Fruit fly (Drosophila melanogaster) whole organism, embryonic: ENCODE data around the gene CG31793.
A peak's percentile ranks its signal among the peaks of the same experiment; 100 is the strongest.

Source experiments
- Bdp1 ChIP-seq: fragments of 200-800 bp; sonication (Bioruptor generic); optimal IDR thresholded peaks from 3 replicates; lab custom pipeline; 2016; ENCODE audit warnings: missing biosample characterization, missing genetic modification characterization
- Blimp-1 ChIP-seq: fragments of 200-800 bp; sonication (Bioruptor generic); optimal IDR thresholded peaks from 3 replicates; lab custom pipeline; 2018; ENCODE audit warnings: missing biosample characterization, missing genetic modification characterization, mild to moderate bottlenecking, moderate library complexity, missing genetic modification reagents
- CG10366 ChIP-seq: fragments of 200-800 bp; sonication (Bioruptor generic); IDR thresholded peaks from 2 replicates; pipeline ENCODE4 v1.3.6; 2022; ENCODE audit warnings: missing biosample characterization, missing genetic modification characterization
- CG12104 ChIP-seq: fragments of 200-800 bp; sonication (Bioruptor generic); optimal IDR thresholded peaks from 3 replicates; lab custom pipeline; 2016; ENCODE audit warnings: missing biosample characterization, missing genetic modification characterization
- CG1233 ChIP-seq: fragments of 200-800 bp; sonication (Bioruptor generic); optimal IDR thresholded peaks from 4 replicates; lab custom pipeline; 2018; ENCODE audit warnings: missing biosample characterization, mild to moderate bottlenecking, missing genetic modification characterization
- CG13424 ChIP-seq: fragments of 200-800 bp; sonication (Bioruptor generic); optimal IDR thresholded peaks from 2 replicates; lab custom pipeline; 2019; ENCODE audit warnings: missing biosample characterization, mild to moderate bottlenecking, missing genetic modification characterization, moderate library complexity
- CG15073 ChIP-seq: fragments of 200-800 bp; sonication (Bioruptor generic); optimal IDR thresholded peaks from 2 replicates; lab custom pipeline; 2016; ENCODE audit warnings: missing biosample characterization, missing genetic modification characterization
- CG17328 ChIP-seq: fragments of 200-800 bp; sonication (Bioruptor generic); IDR thresholded peaks from 2 replicates; pipeline ENCODE4 v1.3.6; 2022; ENCODE audit warnings: missing biosample characterization, missing genetic modification characterization
- CG17359 ChIP-seq: fragments of 200-800 bp; sonication (Bioruptor generic); optimal IDR thresholded peaks from 3 replicates; lab custom pipeline; 2018; ENCODE audit warnings: missing biosample characterization, mild to moderate bottlenecking, missing genetic modification characterization, moderate library complexity
- CG17612 ChIP-seq: fragments of 200-800 bp; sonication (Bioruptor generic); IDR thresholded peaks from 2 replicates; pipeline ENCODE4 v1.3.6; 2022; ENCODE audit warnings: missing biosample characterization, missing genetic modification characterization
- CG1832 ChIP-seq: fragments of 200-800 bp; sonication (Bioruptor generic); optimal IDR thresholded peaks from 2 replicates; lab custom pipeline; 2017; ENCODE audit warnings: missing biosample characterization, mild to moderate bottlenecking, missing genetic modification characterization, inconsistent platforms
- CG18599 ChIP-seq: fragments of 200-800 bp; sonication (Bioruptor generic); optimal IDR thresholded peaks from 3 replicates; lab custom pipeline; 2017; ENCODE audit warnings: missing biosample characterization, missing genetic modification characterization, mild to moderate bottlenecking, moderate library complexity, missing genetic modification reagents
- CG2202 ChIP-seq: fragments of 200-800 bp; sonication (Bioruptor generic); optimal IDR thresholded peaks from 2 replicates; lab custom pipeline; 2018; ENCODE audit warnings: missing biosample characterization, mild to moderate bottlenecking, missing genetic modification characterization
- CG31441 ChIP-seq: fragments of 200-800 bp; sonication (Bioruptor generic); IDR thresholded peaks from 2 replicates; pipeline ENCODE4 v1.3.6; 2022; ENCODE audit warnings: missing biosample characterization, missing genetic modification characterization
- CG3847 ChIP-seq: fragments of 200-800 bp; sonication (Bioruptor generic); IDR thresholded peaks from 2 replicates; pipeline ENCODE4 v1.3.6; 2022; ENCODE audit warnings: missing biosample characterization, missing genetic modification characterization
- CG5953 ChIP-seq: fragments of 200-800 bp; sonication (Bioruptor generic); IDR thresholded peaks from 2 replicates; pipeline ENCODE4 v1.3.6; 2022; ENCODE audit warnings: missing biosample characterization, missing genetic modification characterization
- CG6765 ChIP-seq: fragments of 200-800 bp; sonication (Bioruptor generic); optimal IDR thresholded peaks from 3 replicates; lab custom pipeline; 2017; ENCODE audit warnings: missing biosample characterization, mild to moderate bottlenecking, missing genetic modification characterization
- CG7271 ChIP-seq: fragments of 200-800 bp; sonication (Bioruptor generic); optimal IDR thresholded peaks from 2 replicates; lab custom pipeline; 2018; ENCODE audit warnings: missing biosample characterization, mild to moderate bottlenecking, missing genetic modification characterization, moderate library complexity
- CG8359 ChIP-seq: fragments of 200-800 bp; sonication (Bioruptor generic); optimal IDR thresholded peaks from 2 replicates; lab custom pipeline; 2017; ENCODE audit warnings: missing biosample characterization, mild to moderate bottlenecking, missing genetic modification characterization, borderline replicate concordance
- CkIIα-i1 ChIP-seq: fragments of 200-800 bp; sonication (Bioruptor generic); IDR thresholded peaks from 2 replicates; pipeline ENCODE4 v1.3.6; 2022; ENCODE audit warnings: missing biosample characterization, missing genetic modification characterization
- D19B ChIP-seq: fragments of 200-800 bp; sonication (Bioruptor generic); optimal IDR thresholded peaks from 2 replicates; lab custom pipeline; 2017; ENCODE audit warnings: missing biosample characterization, mild to moderate bottlenecking, missing genetic modification characterization
- Doc3 ChIP-seq: fragments of 200-800 bp; sonication (Bioruptor generic); IDR thresholded peaks from 3 replicates; pipeline ENCODE4 v1.3.6; 2022; ENCODE audit warnings: missing biosample characterization, missing genetic modification characterization; ENCODE audit not compliant: partially characterized antibody
- Dp ChIP-seq: fragments of 200-800 bp; sonication (Bioruptor generic); optimal IDR thresholded peaks from 2 replicates; lab custom pipeline; 2018; ENCODE audit warnings: missing biosample characterization, mild to moderate bottlenecking, missing genetic modification characterization, moderate library complexity
- Elba2 ChIP-seq: fragments of 200-800 bp; sonication (Bioruptor generic); optimal IDR thresholded peaks from 3 replicates; lab custom pipeline; 2016; ENCODE audit warnings: missing biosample characterization, missing genetic modification characterization
- Kr ChIP-seq: fragments of 200-800 bp; sonication (Bioruptor generic); optimal IDR thresholded peaks from 2 replicates; lab custom pipeline; 2017; ENCODE audit warnings: missing biosample characterization, mild to moderate bottlenecking, missing genetic modification characterization
- Nf-YA ChIP-seq: fragments of 200-800 bp; sonication (Bioruptor generic); IDR thresholded peaks from 2 replicates; pipeline ENCODE4 v1.3.6; 2022; ENCODE audit warnings: missing biosample characterization, missing genetic modification characterization
- NfI ChIP-seq: fragments of 200-800 bp; sonication (Bioruptor generic); optimal IDR thresholded peaks from 3 replicates; lab custom pipeline; 2018; ENCODE audit warnings: missing biosample characterization, mild to moderate bottlenecking, missing genetic modification characterization, moderate library complexity
- Ssrp ChIP-seq: fragments of 200-800 bp; sonication (Bioruptor generic); optimal IDR thresholded peaks from 2 replicates; lab custom pipeline; 2018; ENCODE audit warnings: missing biosample characterization, mild to moderate bottlenecking, missing genetic modification characterization, moderate library complexity
- Taf1 ChIP-seq: fragments of 200-800 bp; sonication (Bioruptor generic); IDR thresholded peaks from 2 replicates; pipeline ENCODE4 v1.3.6; 2022; ENCODE audit warnings: missing biosample characterization, missing genetic modification characterization
- Xbp1 ChIP-seq: fragments of 200-800 bp; sonication (Bioruptor generic); optimal IDR thresholded peaks from 3 replicates; lab custom pipeline; 2016; ENCODE audit warnings: missing biosample characterization, mild to moderate bottlenecking, missing genetic modification characterization
- bcd ChIP-seq: fragments of 200-800 bp; sonication (Bioruptor generic); optimal IDR thresholded peaks from 2 replicates; lab custom pipeline; 2017; ENCODE audit warnings: missing biosample characterization, mild to moderate bottlenecking, missing genetic modification characterization
- bsh ChIP-seq, 2 experiments: fragments of 200-800 bp; sonication (Bioruptor generic); optimal IDR thresholded peaks; 2 replicates each; lab custom pipeline; 2017 to 2018; ENCODE audit warnings: mild to moderate bottlenecking in 2 of 2, missing biosample characterization in 2 of 2, missing genetic modification characterization in 2 of 2, moderate library complexity in 1 of 2
- crol ChIP-seq: fragments of 200-800 bp; sonication (Bioruptor generic); IDR thresholded peaks from 2 replicates; pipeline ENCODE4 v1.3.6; 2022; ENCODE audit warnings: missing biosample characterization, missing genetic modification characterization
- dimm ChIP-seq: fragments of 200-800 bp; sonication (Bioruptor generic); IDR thresholded peaks from 2 replicates; pipeline ENCODE4 v1.3.6; 2022; ENCODE audit warnings: missing biosample characterization, missing genetic modification characterization
- esg ChIP-seq: fragments of 200-800 bp; sonication (Bioruptor generic); conservative IDR thresholded peaks from 2 replicates; pipeline ENCODE4 v1.3.6; 2022; ENCODE audit warnings: missing biosample characterization, missing genetic modification characterization
- gfzf ChIP-seq: fragments of 200-800 bp; sonication (Bioruptor generic); optimal IDR thresholded peaks from 2 replicates; lab custom pipeline; 2016; ENCODE audit warnings: missing biosample characterization, mild to moderate bottlenecking, missing genetic modification characterization, moderate library complexity
- ham ChIP-seq: fragments of 200-800 bp; sonication (Bioruptor generic); IDR thresholded peaks from 2 replicates; pipeline ENCODE4 v1.3.6; 2022; ENCODE audit warnings: missing biosample characterization, missing genetic modification characterization
- hbn ChIP-seq: fragments of 200-800 bp; sonication (Bioruptor generic); IDR thresholded peaks from 2 replicates; pipeline ENCODE4 v1.3.6; 2022; ENCODE audit warnings: missing biosample characterization, missing genetic modification characterization; ENCODE audit not compliant: partially characterized antibody
- lola ChIP-seq, 3 experiments: fragments of >200 bp in 2 of 3; fragments of 200-800 bp in 1 of 3; sonication (Bioruptor generic) in 1 of 3; optimal IDR thresholded peaks; 2 replicates each; lab custom pipeline; 2017 to 2019; ENCODE audit warnings: missing biosample characterization in 3 of 3, missing genetic modification characterization in 3 of 3, mild to moderate bottlenecking in 1 of 3, moderate library complexity in 1 of 3
- nerfin-2 ChIP-seq: fragments of 200-800 bp; sonication (Bioruptor generic); IDR thresholded peaks from 2 replicates; pipeline ENCODE4 v1.3.6; 2022; ENCODE audit warnings: missing biosample characterization, missing genetic modification characterization; ENCODE audit not compliant: partially characterized antibody
- onecut ChIP-seq: fragments of 200-800 bp; sonication (Bioruptor generic); IDR thresholded peaks from 2 replicates; pipeline ENCODE4 v1.3.6; 2022; ENCODE audit warnings: missing biosample characterization, missing genetic modification characterization
- pfk ChIP-seq: fragments of 200-800 bp; sonication (Bioruptor generic); optimal IDR thresholded peaks from 2 replicates; lab custom pipeline; 2018; ENCODE audit warnings: missing biosample characterization, mild to moderate bottlenecking, missing genetic modification characterization, moderate library complexity
- sc ChIP-seq, 3 experiments: fragments of >200 bp in 2 of 3; fragments of 200-800 bp in 1 of 3; sonication (Bioruptor generic) in 1 of 3; optimal IDR thresholded peaks; 2 replicates in 2 of 3; 3 replicates in 1 of 3; lab custom pipeline; 2017; ENCODE audit warnings: mild to moderate bottlenecking in 1 of 3, missing biosample characterization in 1 of 3, missing genetic modification characterization in 1 of 3, missing genetic modification reagents in 1 of 3
- scrt ChIP-seq: fragments of 200-800 bp; sonication (Bioruptor generic); optimal IDR thresholded peaks from 2 replicates; lab custom pipeline; 2018; ENCODE audit warnings: missing biosample characterization, mild to moderate bottlenecking, missing genetic modification characterization, moderate library complexity
- tll ChIP-seq, 2 experiments: fragments of 200-800 bp in 1 of 2; fragments of >200 bp in 1 of 2; sonication (Bioruptor generic) in 1 of 2; optimal IDR thresholded peaks; 2 replicates each; lab custom pipeline; 2017 to 2019; ENCODE audit warnings: missing biosample characterization in 2 of 2, missing genetic modification characterization in 2 of 2, mild to moderate bottlenecking in 1 of 2, moderate library complexity in 1 of 2
- unc-4 ChIP-seq: fragments of 200-800 bp; sonication (Bioruptor generic); IDR thresholded peaks from 2 replicates; pipeline ENCODE4 v1.3.6; 2022; ENCODE audit warnings: missing biosample characterization, missing genetic modification characterization; ENCODE audit not compliant: partially characterized antibody
- wek ChIP-seq: fragments of 200-800 bp; sonication (Bioruptor generic); optimal IDR thresholded peaks from 3 replicates; lab custom pipeline; 2018; ENCODE audit warnings: missing biosample characterization, mild to moderate bottlenecking, missing genetic modification characterization, moderate library complexity

CG31793 gene

DNA sequence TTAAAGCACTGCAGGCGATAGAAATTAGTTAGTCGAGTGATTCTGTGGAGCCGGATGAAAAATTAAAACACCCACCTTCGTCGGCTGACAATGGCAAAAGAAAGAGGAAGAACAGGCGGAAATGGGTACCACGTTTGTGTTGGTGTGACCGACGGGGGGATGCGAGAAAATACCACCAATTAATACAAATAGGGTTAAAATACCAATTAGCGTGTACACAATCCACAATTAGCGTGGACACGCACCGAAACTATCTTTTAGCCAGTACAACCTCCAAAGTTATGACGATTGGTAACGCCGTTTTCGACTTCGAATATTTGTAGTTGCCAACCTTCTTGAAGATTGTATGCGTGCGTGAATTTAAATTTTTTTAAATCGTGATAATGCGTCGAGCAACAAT lies 6.0 kb downstream of the CG31793 start, which contains the start of gene RpL30 (continued):
- TF ChIP-seq CG6765 (GFP tag; lab: Kevin White, UChicago) (peak; percentile 97), CG18599 (GFP tag; lab: Kevin White, UChicago) (peak; percentile 96), wek (GFP tag; lab: Kevin White, UChicago) (peak; percentile 90), CG3847 (GFP tag; lab: Robert Waterston, UW) (peak; percentile 96), sc (optimal IDR thresholded peaks at IDR 0.05; lab: Kevin White, UChicago) (no peak), sc (GFP tag; optimal IDR thresholded peaks at IDR 0.05; lab: Kevin White, UChicago) (peak; percentile 66), CG1233 (GFP tag; lab: Kevin White, UChicago) (peak; percentile 93), crol (GFP tag; lab: Robert Waterston, UW) (no peak), CG7271 (tag; lab: Kevin White, UChicago) (peak; percentile 95), pfk (GFP tag; lab: Kevin White, UChicago) (peak; percentile 83), CG15073 (no peak), lola (GFP tag; optimal IDR thresholded peaks at IDR 0.05; lab: Kevin White, UChicago) (peak in 1 of 3 experiments; percentile 62), NfI (GFP tag; lab: Kevin White, UChicago) (peak; percentile 93), gfzf (peak; percentile 100), bcd (GFP tag; lab: Kevin White, UChicago) (peak; percentile 94), Nf-YA (GFP tag; lab: Robert Waterston, UW) (peak; percentile 79; the same call in 1 of the 2 replicates), tll (GFP tag; optimal IDR thresholded peaks at IDR 0.05; lab: Kevin White, UChicago) (peak in 1 of 2 experiments; percentile 23), Ssrp (tag; lab: Kevin White, UChicago) (peak; percentile 21), CG8359 (GFP tag; lab: Kevin White, UChicago) (peak; percentile 74), onecut (GFP tag; lab: Robert Waterston, UW) (peak; percentile 91), Taf1 (GFP tag; lab: Robert Waterston, UW) (peak; percentile 37; the same call in 1 of the 2 replicates), CG1832 (GFP tag; lab: Kevin White, UChicago) (no peak), CG5953 (GFP tag; lab: Robert Waterston, UW) (peak; percentile 89), bsh (GFP tag; optimal IDR thresholded peaks at IDR 0.05; lab: Kevin White, UChicago) (peak; percentile 81 to 82), esg (GFP tag; lab: Robert Waterston, UW) (0 out of 2 replicates have a peak, but pooled peaks have one; percentile 39), unc-4 (GFP tag; lab: Robert Waterston, UW) (peak; percentile 68), nerfin-2 (GFP tag; lab: Robert Waterston, UW) (no peak), CG13424 (tag; lab: Kevin White, UChicago) (peak; percentile 70), Dp (peak; percentile 95), CG17359 (tag; lab: Kevin White, UChicago) (peak; percentile 88), ham (GFP tag; lab: Robert Waterston, UW) (peak; percentile 83; the same call in 1 of the 2 replicates), Doc3 (peak; percentile 26; the same call in 1 of the 3 replicates), CG17612 (GFP tag; lab: Robert Waterston, UW) (peak; percentile 74; the same call in 1 of the 2 replicates), CG12104 (peak; percentile 91), CG31441 (GFP tag; lab: Robert Waterston, UW) (peak; percentile 90), CkIIα-i1 (GFP tag; lab: Robert Waterston, UW) (0 out of 2 replicates have a peak, but pooled peaks have one; percentile 52), CG17328 (GFP tag; lab: Robert Waterston, UW) (peak; percentile 92), scrt (GFP tag; lab: Kevin White, UChicago) (peak; percentile 92), CG2202 (peak; percentile 91), Blimp-1 (peak; percentile 76), Bdp1 (GFP tag; lab: Kevin White, UChicago) (peak; percentile 75), hbn (GFP tag; lab: Robert Waterston, UW) (peak; percentile 58), Xbp1 (GFP tag; lab: Kevin White, UChicago) (peak; percentile 87), CG10366 (GFP tag; lab: Robert Waterston, UW) (peak; percentile 75), dimm (GFP tag; lab: Robert Waterston, UW) (peak; percentile 50; the same call in 1 of the 2 replicates), Elba2 (GFP tag; lab: Kevin White, UChicago) (peak; percentile 70), Kr (peak; percentile 94), D19B (GFP tag; lab: Kevin White, UChicago) (peak; percentile 42)
